Fruit fly (Drosophila melanogaster): Measurements from ENCODE around the gene CarT.

Gene CarT

dm6 chr2L:20752160-20752559 is 22.1 kb upstream of the CarT start, which contains the start of the genes Amacr and Ns4 (continued):
- TF ChIP-seq CG12155 (GFP tag; optimal IDR thresholded peaks at IDR 0.05) (peak; percentile 52), ranshi (GFP tag; IDR thresholded peaks at IDR 0.05) (peak; percentile 39; the same call in 1 of the 2 replicates), HLH4C (GFP tag; IDR thresholded peaks at IDR 0.05; ENCODE audit: partially characterized antibody) (0 out of 3 replicates have a peak, but pooled peaks have one; percentile 40), E2f2 (GFP tag; IDR thresholded peaks at IDR 0.05) (peak; percentile 38; the same call in 1 of the 2 replicates), CG16813 (GFP tag; IDR thresholded peaks at IDR 0.05; ENCODE audit: partially characterized antibody) (0 out of 3 replicates have a peak, but pooled peaks have one; percentile 25), CG1792 (GFP tag; optimal IDR thresholded peaks at IDR 0.05) (peak; percentile 19), so (GFP tag; IDR thresholded peaks at IDR 0.05) (0 out of 3 replicates have a peak, but pooled peaks have one; percentile 34), Aef1 (GFP tag; IDR thresholded peaks at IDR 0.05) (peak; percentile 25; the same call in 2 of the 3 replicates), CG9437 (GFP tag; optimal IDR thresholded peaks at IDR 0.05) (peak; percentile 46), p53 (GFP tag; optimal IDR thresholded peaks at IDR 0.05) (peak; percentile 28), CG6654 (GFP tag; optimal IDR thresholded peaks at IDR 0.05) (no peak), CG15514 (GFP tag; optimal IDR thresholded peaks at IDR 0.05) (peak; percentile 6), CG12659 (GFP tag; optimal IDR thresholded peaks at IDR 0.05) (peak; percentile 67), zf30C (GFP tag; optimal IDR thresholded peaks at IDR 0.05) (no peak), ato (GFP tag; IDR thresholded peaks at IDR 0.05; ENCODE audit: partially characterized antibody) (no peak), ERR (GFP tag; optimal IDR thresholded peaks at IDR 0.05) (peak; percentile 49), Ets97D (GFP tag; optimal IDR thresholded peaks at IDR 0.05) (peak; percentile 13), tin (GFP tag; optimal IDR thresholded peaks at IDR 0.05) (peak; percentile 53), Sry-δ (GFP tag; optimal IDR thresholded peaks at IDR 0.05) (peak; percentile 43), Myb (GFP tag; optimal IDR thresholded peaks at IDR 0.05) (peak; percentile 71), Atf6 (GFP tag; IDR thresholded peaks at IDR 0.05) (peak; percentile 11; the same call in 1 of the 2 replicates), esg (GFP tag; conservative IDR thresholded peaks at IDR 0.05) (peak; percentile 33; the same call in 1 of the 2 replicates), pan (optimal IDR thresholded peaks at IDR 0.05) (no peak), pan (GFP tag; optimal IDR thresholded peaks at IDR 0.05 in 1 of 2, IDR thresholded peaks at IDR 0.05 in 1 of 2) (peak in 1 of 2 experiments; percentile 57), CG11695 (GFP tag; IDR thresholded peaks at IDR 0.05) (0 out of 3 replicates have a peak, but pooled peaks have one; percentile 9), Hmr (GFP tag; optimal IDR thresholded peaks at IDR 0.05) (no peak), CG9876 (GFP tag; optimal IDR thresholded peaks at IDR 0.05) (peak; percentile 2), lola (GFP tag; optimal IDR thresholded peaks at IDR 0.05) (peak in 1 of 3 experiments; percentile 37), Xbp1 (GFP tag; optimal IDR thresholded peaks at IDR 0.05) (peak; percentile 62), Trl (optimal IDR thresholded peaks at IDR 0.05) (no peak), Trl (GFP tag; optimal IDR thresholded peaks at IDR 0.05) (peak; percentile 36), Rfx (GFP tag; IDR thresholded peaks at IDR 0.05) (peak; percentile 73), nmo (GFP tag; optimal IDR thresholded peaks at IDR 0.05) (peak; percentile 71), Mad (GFP tag; optimal IDR thresholded peaks at IDR 0.05) (peak; percentile 36), Meics (GFP tag; optimal IDR thresholded peaks at IDR 0.05) (peak; percentile 28), CG11398 (GFP tag; optimal IDR thresholded peaks at IDR 0.05) (no peak), trh (GFP tag; optimal IDR thresholded peaks at IDR 0.05) (no peak), fd3F (GFP tag; optimal IDR thresholded peaks at IDR 0.05) (peak; percentile 28), oc (tag; optimal IDR thresholded peaks at IDR 0.05) (no peak), CG13296 (GFP tag; optimal IDR thresholded peaks at IDR 0.05) (no peak), Ada2b (GFP tag; IDR thresholded peaks at IDR 0.05) (peak; percentile 21; the same call in 1 of the 2 replicates), grn (GFP tag; optimal IDR thresholded peaks at IDR 0.05) (no peak), shn (GFP tag; optimal IDR thresholded peaks at IDR 0.05) (peak; percentile 45), disco-r (GFP tag; optimal IDR thresholded peaks at IDR 0.05) (no peak), ssp (GFP tag; IDR thresholded peaks at IDR 0.05) (peak; percentile 29; the same call in 1 of the 2 replicates), CG11696 (GFP tag; IDR thresholded peaks at IDR 0.05) (0 out of 2 replicates have a peak, but pooled peaks have one; percentile 10), tgo (GFP tag; IDR thresholded peaks at IDR 0.05) (peak; percentile 50), CG5245 (GFP tag; optimal IDR thresholded peaks at IDR 0.05) (peak; percentile 11), Opbp (GFP tag; IDR thresholded peaks at IDR 0.05; ENCODE audit: partially characterized antibody) (0 out of 3 replicates have a peak, but pooled peaks have one; percentile 10), fu2 (GFP tag; optimal IDR thresholded peaks at IDR 0.05) (peak; percentile 65), Hsf (GFP tag; optimal IDR thresholded peaks at IDR 0.05) (peak; percentile 69)
